Worm (Caenorhabditis elegans) whole organism, young adult: ENCODE measurements around the gene R11G1.11.

Source experiments
- C06A6.2 ChIP-seq: fragments of 200-800 bp; sonication (Bioruptor generic); conservative IDR thresholded peaks from 2 replicates; pipeline ENCODE4 v1.3.6; 2022; ENCODE audit warnings: missing genetic modification characterization, missing compliant biosample characterization
- F23B12.7 ChIP-seq: sonication (generic microtip); optimal IDR thresholded peaks from 2 replicates; lab custom pipeline; 2017; ENCODE audit warnings: missing genetic modification characterization, mild to moderate bottlenecking, missing compliant biosample characterization, antibody characterized with exemption, moderate library complexity; ENCODE audit not compliant: insufficient read depth
- F33H1.4 ChIP-seq: fragments of 200-800 bp; sonication (Bioruptor generic); IDR thresholded peaks from 2 replicates; pipeline ENCODE4 v1.3.6; 2022; ENCODE audit warnings: missing genetic modification reagents, missing genetic modification characterization, missing compliant biosample characterization
- F37B4.10 ChIP-seq: fragments of 200-800 bp; sonication (Bioruptor generic); IDR thresholded peaks from 2 replicates; pipeline ENCODE4 v1.3.6; 2022; ENCODE audit warnings: missing genetic modification characterization, missing compliant biosample characterization
- F49E8.2 ChIP-seq: sonication (generic microtip); optimal IDR thresholded peaks from 3 replicates; lab custom pipeline; 2017; ENCODE audit warnings: missing genetic modification characterization, mild to moderate bottlenecking, missing compliant biosample characterization, antibody characterized with exemption, moderate library complexity; ENCODE audit not compliant: insufficient read depth
- K11D2.4 ChIP-seq: fragments of 200-800 bp; sonication (Bioruptor generic); IDR thresholded peaks from 2 replicates; pipeline ENCODE4 v1.3.6; 2022; ENCODE audit warnings: missing genetic modification reagents, missing genetic modification characterization, missing compliant biosample characterization
- Y53F4B.3 ChIP-seq: fragments of 200-800 bp; sonication (Bioruptor generic); IDR thresholded peaks from 2 replicates; pipeline ENCODE4 v1.3.6; 2022; ENCODE audit warnings: missing genetic modification reagents, missing genetic modification characterization, missing compliant biosample characterization
- aptf-2 ChIP-seq: fragments of 200-800 bp; sonication (Bioruptor generic); conservative IDR thresholded peaks from 2 replicates; pipeline ENCODE4 v1.3.6; 2022; ENCODE audit warnings: missing genetic modification reagents, missing genetic modification characterization, missing compliant biosample characterization
- atf-7 ChIP-seq: sonication (generic microtip); optimal IDR thresholded peaks from 2 replicates; lab custom pipeline; 2017; ENCODE audit warnings: mild to moderate bottlenecking, missing genetic modification characterization, missing compliant biosample characterization
- attf-5 ChIP-seq: fragments of 200-800 bp; sonication (Bioruptor generic); optimal IDR thresholded peaks from 2 replicates; lab custom pipeline; 2018; ENCODE audit warnings: mild to moderate bottlenecking, missing genetic modification characterization, missing compliant biosample characterization
- attf-6 ChIP-seq: fragments of 200-800 bp; sonication (Bioruptor generic); IDR thresholded peaks from 2 replicates; pipeline ENCODE4 v1.3.6; 2022; ENCODE audit warnings: missing genetic modification reagents, missing genetic modification characterization, missing compliant biosample characterization
- ceh-91 ChIP-seq: fragments of 200-800 bp; sonication (Bioruptor generic); IDR thresholded peaks from 2 replicates; pipeline ENCODE4 v1.3.6; 2022; ENCODE audit warnings: missing genetic modification reagents, missing genetic modification characterization, missing compliant biosample characterization
- chd-7 ChIP-seq: sonication (generic microtip); optimal IDR thresholded peaks from 2 replicates; lab custom pipeline; 2016; ENCODE audit warnings: mild to moderate bottlenecking, missing genetic modification characterization, moderate library complexity, missing compliant biosample characterization
- die-1 ChIP-seq: sonication (generic microtip); optimal IDR thresholded peaks from 2 replicates; lab custom pipeline; 2016; ENCODE audit warnings: missing genotype, mild to moderate bottlenecking, missing genetic modification characterization, missing compliant biosample characterization
- efl-1 ChIP-seq: fragments of 150-350 bp; optimal IDR thresholded peaks from 2 replicates; lab custom pipeline; 2014; ENCODE audit warnings: missing biosample characterization, missing genetic modification reagents, missing genetic modification characterization
- egl-44 ChIP-seq: fragments of 200-800 bp; sonication (Bioruptor generic); IDR thresholded peaks from 2 replicates; pipeline ENCODE4 v1.3.6; 2022; ENCODE audit warnings: missing genetic modification reagents, missing genetic modification characterization, missing compliant biosample characterization
- ekl-4 ChIP-seq: fragments of 200-800 bp; sonication (Bioruptor generic); IDR thresholded peaks from 2 replicates; pipeline ENCODE4 v1.3.6; 2022; ENCODE audit warnings: missing genetic modification reagents, missing genetic modification characterization, missing compliant biosample characterization
- ets-4 ChIP-seq: fragments of 200-800 bp; sonication (Bioruptor generic); optimal IDR thresholded peaks from 2 replicates; lab custom pipeline; 2018; ENCODE audit warnings: mild to moderate bottlenecking, missing genetic modification characterization, missing compliant biosample characterization
- fkh-3 ChIP-seq: sonication (generic microtip); optimal IDR thresholded peaks from 2 replicates; lab custom pipeline; 2016; ENCODE audit warnings: mild to moderate bottlenecking, missing genetic modification characterization, missing compliant biosample characterization
- gei-17 ChIP-seq: fragments of 200-800 bp; sonication (Bioruptor generic); optimal IDR thresholded peaks from 2 replicates; lab custom pipeline; 2018; ENCODE audit warnings: mild to moderate bottlenecking, missing genetic modification characterization, missing compliant biosample characterization
- hlh-26 ChIP-seq: fragments of 200-800 bp; sonication (Bioruptor generic); conservative IDR thresholded peaks from 2 replicates; pipeline ENCODE4 v1.3.6; 2022; ENCODE audit warnings: missing genetic modification reagents, missing genetic modification characterization, missing compliant biosample characterization
- hmg-1.2 ChIP-seq: fragments of 200-800 bp; sonication (Bioruptor generic); IDR thresholded peaks from 2 replicates; pipeline ENCODE4 v1.3.6; 2022; ENCODE audit warnings: missing genetic modification reagents, missing genetic modification characterization, missing compliant biosample characterization
- hmg-20 ChIP-seq: fragments of 200-800 bp; sonication (Bioruptor generic); IDR thresholded peaks from 2 replicates; pipeline ENCODE4 v1.3.6; 2022; ENCODE audit warnings: missing genetic modification reagents, missing genetic modification characterization, missing compliant biosample characterization
- hrde-1 ChIP-seq: sonication (generic microtip); optimal IDR thresholded peaks from 2 replicates; lab custom pipeline; 2016; ENCODE audit warnings: missing genetic modification characterization, mild to moderate bottlenecking, missing compliant biosample characterization, moderate library complexity, missing genotype, missing genetic modification reagents, borderline replicate concordance
- let-526 ChIP-seq: fragments of 200-800 bp; sonication (Bioruptor generic); IDR thresholded peaks from 2 replicates; pipeline ENCODE4 v1.3.6; 2022; ENCODE audit warnings: missing genetic modification reagents, missing genetic modification characterization, missing compliant biosample characterization
- let-607 ChIP-seq, 2 experiments: fragments of 200-800 bp in 1 of 2; sonication (Bioruptor generic) in 1 of 2; sonication (generic microtip) in 1 of 2; optimal IDR thresholded peaks; 2 replicates each; lab custom pipeline; 2016 to 2018; ENCODE audit warnings: mild to moderate bottlenecking in 2 of 2, missing compliant biosample characterization in 2 of 2, missing genetic modification characterization in 2 of 2, moderate library complexity in 2 of 2, missing genotype in 1 of 2
- lin-26 ChIP-seq: fragments of 200-800 bp; sonication (Bioruptor generic); IDR thresholded peaks from 2 replicates; pipeline ENCODE4 v1.3.6; 2022; ENCODE audit warnings: missing genetic modification reagents, missing genetic modification characterization, missing compliant biosample characterization
- lin-35 ChIP-seq, 3 experiments: fragments of 150-350 bp in 2 of 3; sonication (generic microtip) in 1 of 3; optimal IDR thresholded peaks; 2 replicates each; lab custom pipeline; 2014 to 2018; ENCODE audit warnings: missing biosample characterization in 3 of 3, missing genetic modification characterization in 3 of 3, missing genetic modification reagents in 3 of 3
- lin-40 ChIP-seq: sonication (generic microtip); optimal IDR thresholded peaks from 2 replicates; lab custom pipeline; 2016; ENCODE audit warnings: missing genetic modification characterization, mild to moderate bottlenecking, missing compliant biosample characterization, missing genotype, missing genetic modification reagents
- madf-10 ChIP-seq: sonication (generic microtip); optimal IDR thresholded peaks from 2 replicates; lab custom pipeline; 2016; ENCODE audit warnings: mild to moderate bottlenecking, missing genetic modification characterization, missing compliant biosample characterization
- madf-8 ChIP-seq: fragments of 200-800 bp; sonication (Bioruptor generic); conservative IDR thresholded peaks from 2 replicates; pipeline ENCODE4 v1.3.6; 2022; ENCODE audit warnings: missing genetic modification reagents, missing genetic modification characterization, missing compliant biosample characterization
- mcd-1 ChIP-seq: fragments of 200-800 bp; sonication (Bioruptor generic); IDR thresholded peaks from 2 replicates; pipeline ENCODE4 v1.3.6; 2022; ENCODE audit warnings: missing genetic modification reagents, missing genetic modification characterization, missing compliant biosample characterization
- nhr-179 ChIP-seq: sonication (generic microtip); optimal IDR thresholded peaks from 2 replicates; lab custom pipeline; 2016; ENCODE audit warnings: mild to moderate bottlenecking, missing genetic modification characterization, missing compliant biosample characterization
- rcor-1 ChIP-seq: fragments of 200-800 bp; sonication (Bioruptor generic); IDR thresholded peaks from 2 replicates; pipeline ENCODE4 v1.3.6; 2022; ENCODE audit warnings: missing genetic modification reagents, missing genetic modification characterization, missing compliant biosample characterization
- rpc-1 ChIP-seq, 2 experiments: fragments of 150-350 bp in 1 of 2; sonication (generic microtip) in 1 of 2; optimal IDR thresholded peaks; 2 replicates each; lab custom pipeline; 2014 to 2018; ENCODE audit warnings: missing biosample characterization in 1 of 2, missing genetic modification characterization in 1 of 2, missing genetic modification reagents in 1 of 2, missing genotype in 1 of 2
- sdz-38 ChIP-seq: sonication (generic microtip); optimal IDR thresholded peaks from 2 replicates; lab custom pipeline; 2016; ENCODE audit warnings: missing genotype, missing genetic modification characterization, missing compliant biosample characterization
- snpc-1.1 ChIP-seq: sonication (generic microtip); optimal IDR thresholded peaks from 2 replicates; lab custom pipeline; 2017; ENCODE audit warnings: missing genetic modification characterization, mild to moderate bottlenecking, missing compliant biosample characterization, antibody characterized with exemption, moderate library complexity, missing genotype, missing genetic modification reagents; ENCODE audit not compliant: insufficient read depth
- snpc-4 ChIP-seq, 5 experiments: fragments of 150-350 bp in 1 of 5; sonication (generic microtip) in 4 of 5; optimal IDR thresholded peaks; 2 replicates each; lab custom pipeline; 2014 to 2018; ENCODE audit warnings: missing genetic modification characterization in 5 of 5, missing biosample characterization in 3 of 5, antibody characterized with exemption in 2 of 5, mild to moderate bottlenecking in 2 of 5, missing compliant biosample characterization in 2 of 5, missing genotype in 2 of 5, moderate library complexity in 2 of 5, missing genetic modification reagents in 1 of 5
- sptf-2 ChIP-seq: fragments of 200-800 bp; sonication (Bioruptor generic); optimal IDR thresholded peaks from 2 replicates; lab custom pipeline; 2018; ENCODE audit warnings: mild to moderate bottlenecking, missing genetic modification characterization, missing compliant biosample characterization
- unc-62 ChIP-seq: fragments of 150-350 bp; optimal IDR thresholded peaks from 2 replicates; lab custom pipeline; 2014; ENCODE audit warnings: missing biosample characterization, missing genetic modification reagents, missing genetic modification characterization
- xnd-1 ChIP-seq: sonication (generic microtip); optimal IDR thresholded peaks from 2 replicates; lab custom pipeline; 2016; ENCODE audit warnings: missing genotype, missing genetic modification reagents, missing genetic modification characterization, missing compliant biosample characterization
- zfh-2 ChIP-seq: fragments of 200-800 bp; sonication (Bioruptor generic); conservative IDR thresholded peaks from 2 replicates; pipeline ENCODE4 v1.3.6; 2022; ENCODE audit warnings: missing genetic modification reagents, missing genetic modification characterization, missing compliant biosample characterization
- ztf-22 ChIP-seq: fragments of 200-800 bp; sonication (Bioruptor generic); optimal IDR thresholded peaks from 2 replicates; lab custom pipeline; 2018; ENCODE audit warnings: mild to moderate bottlenecking, missing genetic modification characterization, moderate library complexity, missing compliant biosample characterization
- ztf-25 ChIP-seq: fragments of 200-800 bp; sonication (Bioruptor generic); IDR thresholded peaks from 2 replicates; pipeline ENCODE4 v1.3.6; 2022; ENCODE audit warnings: missing genetic modification reagents, missing genetic modification characterization, missing compliant biosample characterization
- ztf-26 ChIP-seq: sonication (generic microtip); optimal IDR thresholded peaks from 2 replicates; lab custom pipeline; 2017; ENCODE audit warnings: missing genetic modification characterization, missing compliant biosample characterization
- ztf-28 ChIP-seq: fragments of 200-800 bp; sonication (Bioruptor generic); IDR thresholded peaks from 2 replicates; pipeline ENCODE4 v1.3.6; 2022; ENCODE audit warnings: missing genetic modification reagents, missing genetic modification characterization, missing compliant biosample characterization

The R11G1.11 gene

ce11 chrX:3697623-3698022 is 42.9 kb downstream of the R11G1.11 start (continued):
- TF ChIP-seq hrde-1 = peak; percentile 44
- no peak for TF ChIP-seq sdz-38 (tag; lab: Kevin White, UChicago)
- TF ChIP-seq efl-1 (GFP tag; lab: Kevin White, UChicago) = no peak
- TF ChIP-seq attf-5 (GFP tag; lab: Kevin White, UChicago) = peak; percentile 71
- 0 out of 2 replicates have a peak, but pooled peaks have one; percentile 73 for TF ChIP-seq ztf-25
- peak; percentile 89 for TF ChIP-seq hmg-1.2
- peak; percentile 18 for TF ChIP-seq ztf-22 (GFP tag; lab: Kevin White, UChicago)
- TF ChIP-seq egl-44 (GFP tag; lab: Robert Waterston, UW) = peak; percentile 70
- TF ChIP-seq hmg-20 (GFP tag; lab: Robert Waterston, UW) = peak; percentile 62; the same call in 1 of the 2 replicates
- TF ChIP-seq sptf-2 = peak; percentile 1
- TF ChIP-seq K11D2.4 = peak; percentile 76
- peak; percentile 35 to 48 for TF ChIP-seq let-607 (tag; optimal IDR thresholded peaks at IDR 0.05; lab: Kevin White, UChicago)
- TF ChIP-seq ztf-26 (tag; lab: Kevin White, UChicago) = peak; percentile 62
- TF ChIP-seq atf-7 (tag; lab: Kevin White, UChicago) = peak; percentile 14
- TF ChIP-seq chd-7 (tag; lab: Kevin White, UChicago) = peak; percentile 78
- 0 out of 2 replicates have a peak, but pooled peaks have one; percentile 6 for TF ChIP-seq zfh-2 (GFP tag; lab: Robert Waterston, UW)
- peak; percentile 63 for TF ChIP-seq gei-17 (GFP tag; lab: Kevin White, UChicago)
- peak; percentile 77 for TF ChIP-seq rcor-1 (GFP tag; lab: Robert Waterston, UW)
- TF ChIP-seq F23B12.7 (tag; lab: Kevin White, UChicago) = peak; percentile 75
- TF ChIP-seq attf-6 (GFP tag; lab: Robert Waterston, UW) = no peak
- peak; percentile 86 for TF ChIP-seq ekl-4
- no peak for TF ChIP-seq Y53F4B.3 (GFP tag; lab: Robert Waterston, UW)
- TF ChIP-seq C06A6.2 = peak; percentile 68; the same call in 1 of the 2 replicates
- peak; percentile 67 for TF ChIP-seq snpc-4 (GFP tag; optimal IDR thresholded peaks at IDR 0.05; lab: Kevin White, UChicago)
- TF ChIP-seq snpc-4 (tag; optimal IDR thresholded peaks at IDR 0.05; lab: Kevin White, UChicago) = peak in 2 of 4 experiments; percentile 49 to 84
- peak; percentile 95 for TF ChIP-seq die-1 (tag; lab: Kevin White, UChicago)
- peak; percentile 94 for TF ChIP-seq lin-26 (GFP tag; lab: Robert Waterston, UW)
- 0 out of 2 replicates have a peak, but pooled peaks have one; percentile 75 for TF ChIP-seq F37B4.10
- TF ChIP-seq ztf-28 (GFP tag; lab: Robert Waterston, UW) = peak; percentile 55; the same call in 1 of the 2 replicates
- no peak for TF ChIP-seq F49E8.2 (tag; lab: Kevin White, UChicago)
- peak in 1 of 3 experiments; percentile 69 for TF ChIP-seq lin-35 (GFP tag; optimal IDR thresholded peaks at IDR 0.05; lab: Kevin White, UChicago)
- TF ChIP-seq fkh-3 (tag; lab: Kevin White, UChicago) = no peak
- TF ChIP-seq hlh-26 (GFP tag; lab: Robert Waterston, UW) = no peak
- peak; percentile 95 for TF ChIP-seq rpc-1 (optimal IDR thresholded peaks at IDR 0.05; lab: Kevin White, UChicago)
- TF ChIP-seq rpc-1 (tag; optimal IDR thresholded peaks at IDR 0.05; lab: Kevin White, UChicago) = peak; percentile 97
- TF ChIP-seq snpc-1.1 (tag; lab: Kevin White, UChicago) = peak; percentile 55
- peak; percentile 73 for TF ChIP-seq mcd-1 (GFP tag; lab: Robert Waterston, UW)
- TF ChIP-seq madf-10 (tag; lab: Kevin White, UChicago) = peak; percentile 80
- 0 out of 2 replicates have a peak, but pooled peaks have one; percentile 27 for TF ChIP-seq madf-8
- no peak for TF ChIP-seq ceh-91 (GFP tag; lab: Robert Waterston, UW)
- no peak for TF ChIP-seq unc-62
- 0 out of 2 replicates have a peak, but pooled peaks have one; percentile 29 for TF ChIP-seq let-526
- TF ChIP-seq nhr-179 (tag; lab: Kevin White, UChicago) = peak; percentile 10
- no peak for TF ChIP-seq F33H1.4 (GFP tag; lab: Robert Waterston, UW)
- TF ChIP-seq aptf-2 = peak; percentile 57; the same call in 1 of the 2 replicates
- peak; percentile 74 for TF ChIP-seq lin-40
- no peak for TF ChIP-seq ets-4
- no peak for TF ChIP-seq xnd-1 (tag; lab: Kevin White, UChicago)
